Worm (Caenorhabditis elegans) whole organism, young adult: ENCODE data around the gene twk-11.

Experiments used
- C17E4.6 ChIP-seq: fragments of 200-800 bp; sonication (Bioruptor generic); IDR thresholded peaks from 2 replicates; pipeline ENCODE4 v1.3.6; 2022; ENCODE audit warnings: missing genetic modification reagents, missing genetic modification characterization, missing compliant biosample characterization
- F55B11.4 ChIP-seq: sonication (generic microtip); optimal IDR thresholded peaks from 2 replicates; lab custom pipeline; 2016; ENCODE audit warnings: missing compliant biosample characterization, missing genetic modification characterization, borderline replicate concordance; ENCODE audit not compliant: insufficient read depth
- F57C9.4 ChIP-seq: sonication (generic microtip); optimal IDR thresholded peaks from 2 replicates; lab custom pipeline; 2017; ENCODE audit warnings: mild to moderate bottlenecking, missing genetic modification characterization, missing compliant biosample characterization
- K11D2.4 ChIP-seq: fragments of 200-800 bp; sonication (Bioruptor generic); IDR thresholded peaks from 2 replicates; pipeline ENCODE4 v1.3.6; 2022; ENCODE audit warnings: missing genetic modification reagents, missing genetic modification characterization, missing compliant biosample characterization
- T07F8.4 ChIP-seq: sonication (generic microtip); optimal IDR thresholded peaks from 2 replicates; lab custom pipeline; 2016; ENCODE audit warnings: mild to moderate bottlenecking, missing genetic modification characterization, moderate library complexity, missing compliant biosample characterization
- Y53G8AR.9 ChIP-seq: fragments of 200-800 bp; sonication (Bioruptor generic); conservative IDR thresholded peaks from 2 replicates; pipeline ENCODE4 v1.3.6; 2022; ENCODE audit warnings: missing genetic modification reagents, missing genetic modification characterization, missing compliant biosample characterization
- Y95B8A.8 ChIP-seq: fragments of 200-800 bp; sonication (Bioruptor generic); IDR thresholded peaks from 2 replicates; pipeline ENCODE4 v1.3.6; 2022; ENCODE audit warnings: missing genetic modification reagents, missing genetic modification characterization, missing compliant biosample characterization
- ZK185.1 ChIP-seq: sonication (generic microtip); optimal IDR thresholded peaks from 2 replicates; lab custom pipeline; 2016; ENCODE audit warnings: mild to moderate bottlenecking, missing genetic modification characterization, missing compliant biosample characterization; ENCODE audit not compliant: poor library complexity, severe bottlenecking
- akir-1 ChIP-seq: fragments of 200-800 bp; sonication (Bioruptor generic); optimal IDR thresholded peaks from 2 replicates; lab custom pipeline; 2018; ENCODE audit warnings: mild to moderate bottlenecking, missing genetic modification characterization, moderate library complexity, missing compliant biosample characterization
- attf-3 ChIP-seq: fragments of 200-800 bp; sonication (Bioruptor generic); conservative IDR thresholded peaks from 2 replicates; pipeline ENCODE4 v1.3.6; 2022; ENCODE audit warnings: missing genetic modification reagents, missing genetic modification characterization, missing compliant biosample characterization
- attf-5 ChIP-seq: fragments of 200-800 bp; sonication (Bioruptor generic); optimal IDR thresholded peaks from 2 replicates; lab custom pipeline; 2018; ENCODE audit warnings: mild to moderate bottlenecking, missing genetic modification characterization, missing compliant biosample characterization
- attf-6 ChIP-seq: fragments of 200-800 bp; sonication (Bioruptor generic); IDR thresholded peaks from 2 replicates; pipeline ENCODE4 v1.3.6; 2022; ENCODE audit warnings: missing genetic modification reagents, missing genetic modification characterization, missing compliant biosample characterization
- bed-1 ChIP-seq: fragments of 200-800 bp; sonication (Bioruptor generic); IDR thresholded peaks from 2 replicates; pipeline ENCODE4 v1.3.6; 2022; ENCODE audit warnings: missing genetic modification reagents, missing genetic modification characterization, missing compliant biosample characterization
- bed-2 ChIP-seq: fragments of 200-800 bp; sonication (Bioruptor generic); IDR thresholded peaks from 2 replicates; pipeline ENCODE4 v1.3.6; 2022; ENCODE audit warnings: missing genetic modification reagents, missing genetic modification characterization, missing compliant biosample characterization
- cebp-2 ChIP-seq: fragments of 200-800 bp; sonication (Bioruptor generic); IDR thresholded peaks from 2 replicates; pipeline ENCODE4 v1.3.6; 2022; ENCODE audit warnings: missing genetic modification characterization, missing compliant biosample characterization
- ceh-27 ChIP-seq: fragments of 200-800 bp; sonication (Bioruptor generic); optimal IDR thresholded peaks from 2 replicates; lab custom pipeline; 2018; ENCODE audit warnings: mild to moderate bottlenecking, missing genetic modification characterization, moderate library complexity, missing compliant biosample characterization
- ceh-40 ChIP-seq: fragments of 200-800 bp; sonication (Bioruptor generic); IDR thresholded peaks from 2 replicates; pipeline ENCODE4 v1.3.6; 2022; ENCODE audit warnings: missing genetic modification characterization, missing compliant biosample characterization
- ceh-58 ChIP-seq: fragments of 200-800 bp; sonication (Bioruptor generic); IDR thresholded peaks from 2 replicates; pipeline ENCODE4 v1.3.6; 2022; ENCODE audit warnings: missing genetic modification characterization, missing compliant biosample characterization
- ceh-91 ChIP-seq: fragments of 200-800 bp; sonication (Bioruptor generic); IDR thresholded peaks from 2 replicates; pipeline ENCODE4 v1.3.6; 2022; ENCODE audit warnings: missing genetic modification reagents, missing genetic modification characterization, missing compliant biosample characterization
- dox-1 ChIP-seq: fragments of 200-800 bp; sonication (Bioruptor generic); IDR thresholded peaks from 2 replicates; pipeline ENCODE4 v1.3.6; 2022; ENCODE audit warnings: missing genetic modification reagents, missing genetic modification characterization, missing compliant biosample characterization
- dpl-1 ChIP-seq: fragments of 150-350 bp; optimal IDR thresholded peaks from 2 replicates; lab custom pipeline; 2014; ENCODE audit warnings: missing biosample characterization, missing genetic modification reagents, missing genetic modification characterization
- egl-18 ChIP-seq: fragments of 200-800 bp; sonication (Bioruptor generic); IDR thresholded peaks from 2 replicates; pipeline ENCODE4 v1.3.6; 2022; ENCODE audit warnings: missing genetic modification reagents, missing genetic modification characterization, missing compliant biosample characterization
- egrh-3 ChIP-seq: fragments of 200-800 bp; sonication (Bioruptor generic); IDR thresholded peaks from 2 replicates; pipeline ENCODE4 v1.3.6; 2022; ENCODE audit warnings: missing genetic modification reagents, missing genetic modification characterization, missing compliant biosample characterization
- ets-4 ChIP-seq: fragments of 200-800 bp; sonication (Bioruptor generic); optimal IDR thresholded peaks from 2 replicates; lab custom pipeline; 2018; ENCODE audit warnings: mild to moderate bottlenecking, missing genetic modification characterization, missing compliant biosample characterization
- gei-17 ChIP-seq: fragments of 200-800 bp; sonication (Bioruptor generic); optimal IDR thresholded peaks from 2 replicates; lab custom pipeline; 2018; ENCODE audit warnings: mild to moderate bottlenecking, missing genetic modification characterization, missing compliant biosample characterization
- hmg-20 ChIP-seq: fragments of 200-800 bp; sonication (Bioruptor generic); IDR thresholded peaks from 2 replicates; pipeline ENCODE4 v1.3.6; 2022; ENCODE audit warnings: missing genetic modification reagents, missing genetic modification characterization, missing compliant biosample characterization
- let-526 ChIP-seq: fragments of 200-800 bp; sonication (Bioruptor generic); IDR thresholded peaks from 2 replicates; pipeline ENCODE4 v1.3.6; 2022; ENCODE audit warnings: missing genetic modification reagents, missing genetic modification characterization, missing compliant biosample characterization
- lin-26 ChIP-seq: fragments of 200-800 bp; sonication (Bioruptor generic); IDR thresholded peaks from 2 replicates; pipeline ENCODE4 v1.3.6; 2022; ENCODE audit warnings: missing genetic modification reagents, missing genetic modification characterization, missing compliant biosample characterization
- lin-35 ChIP-seq, 3 experiments: fragments of 150-350 bp in 2 of 3; sonication (generic microtip) in 1 of 3; optimal IDR thresholded peaks; 2 replicates each; lab custom pipeline; 2014 to 2018; ENCODE audit warnings: missing biosample characterization in 3 of 3, missing genetic modification characterization in 3 of 3, missing genetic modification reagents in 3 of 3
- lin-40 ChIP-seq: sonication (generic microtip); optimal IDR thresholded peaks from 2 replicates; lab custom pipeline; 2016; ENCODE audit warnings: missing genetic modification characterization, mild to moderate bottlenecking, missing compliant biosample characterization, missing genotype, missing genetic modification reagents
- madf-3 ChIP-seq: fragments of 200-800 bp; sonication (Bioruptor generic); IDR thresholded peaks from 2 replicates; pipeline ENCODE4 v1.3.6; 2022; ENCODE audit warnings: missing genetic modification reagents, missing genetic modification characterization, missing compliant biosample characterization
- madf-6 ChIP-seq: fragments of 200-800 bp; sonication (Bioruptor generic); IDR thresholded peaks from 2 replicates; pipeline ENCODE4 v1.3.6; 2022; ENCODE audit warnings: missing genetic modification reagents, missing genetic modification characterization, missing compliant biosample characterization
- madf-8 ChIP-seq: fragments of 200-800 bp; sonication (Bioruptor generic); conservative IDR thresholded peaks from 2 replicates; pipeline ENCODE4 v1.3.6; 2022; ENCODE audit warnings: missing genetic modification reagents, missing genetic modification characterization, missing compliant biosample characterization
- mes-4 ChIP-seq: sonication (generic microtip); optimal IDR thresholded peaks from 2 replicates; lab custom pipeline; 2016; ENCODE audit warnings: missing genotype, missing genetic modification characterization, missing compliant biosample characterization
- nfya-1 ChIP-seq: sonication (generic microtip); optimal IDR thresholded peaks from 2 replicates; lab custom pipeline; 2017; ENCODE audit warnings: antibody characterized with exemption, missing compliant biosample characterization, missing genetic modification characterization, borderline replicate concordance; ENCODE audit not compliant: insufficient read depth
- nfya-2 ChIP-seq: fragments of 200-800 bp; sonication (Bioruptor generic); IDR thresholded peaks from 2 replicates; pipeline ENCODE4 v1.3.6; 2022; ENCODE audit warnings: missing genetic modification reagents, missing genetic modification characterization, missing compliant biosample characterization
- snpc-4 ChIP-seq, 5 experiments: fragments of 150-350 bp in 1 of 5; sonication (generic microtip) in 4 of 5; optimal IDR thresholded peaks; 2 replicates each; lab custom pipeline; 2014 to 2018; ENCODE audit warnings: missing genetic modification characterization in 5 of 5, missing biosample characterization in 3 of 5, antibody characterized with exemption in 2 of 5, mild to moderate bottlenecking in 2 of 5, missing compliant biosample characterization in 2 of 5, missing genotype in 2 of 5, moderate library complexity in 2 of 5, missing genetic modification reagents in 1 of 5
- tbp1 ChIP-seq: fragments of 200-800 bp; sonication (Bioruptor generic); optimal IDR thresholded peaks from 2 replicates; lab custom pipeline; 2018; ENCODE audit warnings: mild to moderate bottlenecking, missing genetic modification characterization, missing compliant biosample characterization
- zfh-2 ChIP-seq: fragments of 200-800 bp; sonication (Bioruptor generic); conservative IDR thresholded peaks from 2 replicates; pipeline ENCODE4 v1.3.6; 2022; ENCODE audit warnings: missing genetic modification reagents, missing genetic modification characterization, missing compliant biosample characterization
- zim-3 ChIP-seq: sonication (generic microtip); optimal IDR thresholded peaks from 2 replicates; lab custom pipeline; 2017; ENCODE audit warnings: mild to moderate bottlenecking, missing genetic modification characterization, moderate library complexity, missing compliant biosample characterization
- ztf-18 ChIP-seq: sonication (generic microtip); optimal IDR thresholded peaks from 2 replicates; lab custom pipeline; 2016; ENCODE audit warnings: missing genotype, mild to moderate bottlenecking, missing genetic modification characterization, missing compliant biosample characterization
- ztf-22 ChIP-seq: fragments of 200-800 bp; sonication (Bioruptor generic); optimal IDR thresholded peaks from 2 replicates; lab custom pipeline; 2018; ENCODE audit warnings: mild to moderate bottlenecking, missing genetic modification characterization, moderate library complexity, missing compliant biosample characterization
- ztf-3 ChIP-seq: fragments of 200-800 bp; sonication (Bioruptor generic); optimal IDR thresholded peaks from 2 replicates; lab custom pipeline; 2018; ENCODE audit warnings: mild to moderate bottlenecking, missing genetic modification characterization, missing compliant biosample characterization

Gene twk-11

ce11 chrV:7051133-7051765 is 14.9 kb upstream of the twk-11 start, which contains the start of the genes tofu-2 and spig-1:
TSS of gene tofu-2 (minus strand) at chrV:7051248.
TSS of gene spig-1 (plus strand) at chrV:7051715.
- TF ChIP-seq madf-8 (GFP tag; lab: Robert Waterston, UW) (no peak), attf-5 (no peak), ceh-91 (GFP tag; lab: Robert Waterston, UW) (no peak), attf-3 (peak; percentile 86), ztf-3 (GFP tag; lab: Kevin White, UChicago) (no peak), egrh-3 (no peak)

- TF ChIP-seq madf-6 (GFP tag; lab: Robert Waterston, UW): no peak
- no peak for TF ChIP-seq K11D2.4 (GFP tag; lab: Robert Waterston, UW)
- no peak for TF ChIP-seq ets-4 (GFP tag; lab: Kevin White, UChicago)
- no peak for TF ChIP-seq F55B11.4 (tag; lab: Kevin White, UChicago)
- no peak for TF ChIP-seq ztf-18
- no peak for TF ChIP-seq nfya-2 (GFP tag; lab: Robert Waterston, UW)
- TF ChIP-seq bed-1 (GFP tag; lab: Robert Waterston, UW): no peak
- TF ChIP-seq zfh-2 (GFP tag; lab: Robert Waterston, UW): no peak
- TF ChIP-seq attf-5: no peak
- no peak for TF ChIP-seq zim-3 (tag; lab: Kevin White, UChicago)
- TF ChIP-seq F57C9.4 (tag; lab: Kevin White, UChicago): no peak
- no peak for TF ChIP-seq mes-4 (tag; lab: Kevin White, UChicago)
- TF ChIP-seq bed-2 (GFP tag; lab: Robert Waterston, UW): no peak
- no peak for TF ChIP-seq madf-3 (GFP tag; lab: Robert Waterston, UW)
- no peak for TF ChIP-seq lin-35 (GFP tag; optimal IDR thresholded peaks at IDR 0.05; lab: Kevin White, UChicago)
- TF ChIP-seq cebp-2: no peak
- TF ChIP-seq lin-26: no peak
- TF ChIP-seq dox-1 (GFP tag; lab: Robert Waterston, UW): no peak
- no peak for TF ChIP-seq gei-17 (GFP tag; lab: Kevin White, UChicago)
- TF ChIP-seq, all 124 proteins: peak for 0
Observed at ce11 chrV:7050153-7050552, 13.8 kb upstream of the twk-11 start.

- TF ChIP-seq ceh-58 (GFP tag; lab: Robert Waterston, UW) (no peak), dpl-1 (no peak), C17E4.6 (no peak), Y95B8A.8 (GFP tag; lab: Robert Waterston, UW) (no peak), nfya-1 (tag; lab: Kevin White, UChicago) (no peak), ceh-27 (GFP tag; lab: Kevin White, UChicago) (no peak), tbp1 (GFP tag; lab: Kevin White, UChicago) (no peak), Y53G8AR.9 (GFP tag; lab: Robert Waterston, UW) (no peak), ceh-91 (GFP tag; lab: Robert Waterston, UW) (no peak)
Observed at ce11 chrV:7047512-7047911, 11.1 kb upstream of the twk-11 start, which contains the start of gene F20A1.8. TSS of gene F20A1.8 (minus strand) at chrV:7047612.

ce11 chrV:7046005-7046404 is 9.6 kb upstream of the twk-11 start, which contains the start of gene F20A1.2:
TSS of gene F20A1.2 (plus strand) at chrV:7046305.
- TF ChIP-seq hmg-20 (GFP tag; lab: Robert Waterston, UW) (no peak), akir-1 (GFP tag; lab: Kevin White, UChicago) (no peak), zim-3 (tag; lab: Kevin White, UChicago) (no peak), ztf-22 (GFP tag; lab: Kevin White, UChicago) (no peak), mes-4 (tag; lab: Kevin White, UChicago) (no peak), let-526 (no peak), nfya-1 (tag; lab: Kevin White, UChicago) (no peak), attf-6 (GFP tag; lab: Robert Waterston, UW) (no peak), egl-18 (GFP tag; lab: Robert Waterston, UW) (no peak), C17E4.6 (no peak), lin-40 (no peak), ceh-40 (GFP tag; lab: Robert Waterston, UW) (no peak), T07F8.4 (tag; lab: Kevin White, UChicago) (no peak), snpc-4 (GFP tag; optimal IDR thresholded peaks at IDR 0.05; lab: Kevin White, UChicago) (no peak), snpc-4 (tag; optimal IDR thresholded peaks at IDR 0.05; lab: Kevin White, UChicago) (no peak), ZK185.1 (tag; lab: Kevin White, UChicago) (no peak)
